Worm (Caenorhabditis elegans) whole organism, early embryonic: Measurements from ENCODE around the gene dmsr-12.

ENCODE experiments used
- ama-1 ChIP-seq: fragments of 150-350 bp; optimal IDR thresholded peaks from 2 replicates; lab custom pipeline; 2014
- ceh-36 ChIP-seq: sonication (generic microtip); optimal IDR thresholded peaks from 2 replicates; lab custom pipeline; 2016; ENCODE audit warnings: missing genetic modification characterization, inconsistent platforms, missing compliant biosample characterization
- hmbx-1 ChIP-seq: sonication (generic microtip); optimal IDR thresholded peaks from 2 replicates; lab custom pipeline; 2016; ENCODE audit warnings: mild to moderate bottlenecking, missing genetic modification characterization, missing compliant biosample characterization
- hmg-4 ChIP-seq: fragments of 200-800 bp; sonication (Bioruptor generic); optimal IDR thresholded peaks from 2 replicates; lab custom pipeline; 2018; ENCODE audit warnings: mild to moderate bottlenecking, missing genetic modification characterization, missing compliant biosample characterization
- hnd-1 ChIP-seq: sonication (generic microtip); optimal IDR thresholded peaks from 2 replicates; lab custom pipeline; 2016; ENCODE audit warnings: missing genetic modification characterization, missing compliant biosample characterization
- scrt-1 ChIP-seq: fragments of 200-800 bp; sonication (Bioruptor generic); IDR thresholded peaks from 2 replicates; pipeline ENCODE4 v1.3.6; 2022; ENCODE audit warnings: missing genetic modification characterization, missing compliant biosample characterization
- sea-1 ChIP-seq: fragments of 200-800 bp; sonication (Bioruptor generic); conservative IDR thresholded peaks from 2 replicates; pipeline ENCODE4 v1.3.6; 2022; ENCODE audit warnings: missing genetic modification characterization, missing compliant biosample characterization
- tbx-37 ChIP-seq: fragments of 200-800 bp; sonication (Bioruptor generic); conservative IDR thresholded peaks from 2 replicates; pipeline ENCODE4 v1.3.6; 2022; ENCODE audit warnings: missing genetic modification reagents, missing genetic modification characterization, missing compliant biosample characterization
- tra-4 ChIP-seq: sonication (generic microtip); optimal IDR thresholded peaks from 2 replicates; lab custom pipeline; 2017; ENCODE audit warnings: missing genetic modification characterization, missing compliant biosample characterization

- no peak for TF ChIP-seq hmbx-1
- TF ChIP-seq hmg-4 (GFP tag; lab: Kevin White, UChicago) = no peak
- TF ChIP-seq ama-1 = no peak
- no peak for TF ChIP-seq hnd-1
- no peak for TF ChIP-seq scrt-1
- no peak for TF ChIP-seq tra-4 (tag; lab: Kevin White, UChicago)
- no peak for TF ChIP-seq tbx-37 (GFP tag; lab: Robert Waterston, UW)
- no peak for TF ChIP-seq sea-1 (GFP tag; lab: Robert Waterston, UW)
- TF ChIP-seq ceh-36 (tag; lab: Kevin White, UChicago) = no peak
Measured at ce11 chrV:6830075-6830474, 23.8 kb upstream of the dmsr-12 start.
